Fruit fly (Drosophila melanogaster): ENCODE data around the gene Rcd4.

Gene Rcd4

DNA sequence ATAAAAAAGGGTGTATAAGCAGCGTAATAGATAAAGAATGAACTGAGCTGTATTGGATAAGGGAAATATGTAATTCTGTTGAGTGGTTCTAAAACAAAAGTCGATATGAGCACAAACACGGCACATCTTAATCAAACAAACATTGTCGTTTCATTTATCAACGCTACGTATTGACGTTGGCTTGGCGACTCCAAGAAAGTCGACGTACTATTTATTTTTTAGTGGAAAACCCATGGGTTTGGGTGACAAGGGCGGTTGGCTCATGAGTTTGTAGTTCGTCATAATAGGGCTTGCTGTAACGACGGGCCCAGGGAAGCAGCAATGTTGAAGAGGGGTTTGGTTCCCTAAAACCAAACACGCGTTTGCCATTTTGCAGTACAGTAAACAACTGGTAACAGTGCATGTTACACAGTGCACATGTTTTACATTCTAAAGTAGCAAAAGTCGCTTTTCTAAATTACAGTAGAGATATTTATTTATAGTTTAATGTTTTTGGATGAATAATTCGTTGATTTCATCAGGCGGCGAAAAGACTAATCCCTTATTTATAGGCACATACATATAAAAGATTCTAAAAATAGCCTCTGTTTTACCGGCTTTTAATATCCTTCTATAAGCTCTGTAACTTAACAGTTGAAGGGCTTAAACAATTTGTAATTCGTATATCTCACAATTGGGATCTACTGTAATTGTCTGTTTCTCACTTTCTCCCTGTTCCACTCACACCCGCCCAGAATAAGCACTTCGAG lies 21.3 kb upstream of the Rcd4 start (continued):
- TF ChIP-seq CG10565 (GFP tag; optimal IDR thresholded peaks at IDR 0.05): no peak
- TF ChIP-seq CG8478 (optimal IDR thresholded peaks at IDR 0.05): no peak
- TF ChIP-seq fd3F (GFP tag; optimal IDR thresholded peaks at IDR 0.05): no peak
- no peak for TF ChIP-seq CG31365 (tag; optimal IDR thresholded peaks at IDR 0.05)
- no peak for TF ChIP-seq emc (GFP tag; optimal IDR thresholded peaks at IDR 0.05)
- TF ChIP-seq nmo (GFP tag; optimal IDR thresholded peaks at IDR 0.05): peak; percentile 46
- TF ChIP-seq luna (GFP tag; optimal IDR thresholded peaks at IDR 0.05): no peak
- TF ChIP-seq CG12659 (GFP tag; optimal IDR thresholded peaks at IDR 0.05): peak; percentile 20
- TF ChIP-seq Sox100B (GFP tag; optimal IDR thresholded peaks at IDR 0.05): peak; percentile 10
- no peak for TF ChIP-seq cato (GFP tag; optimal IDR thresholded peaks at IDR 0.05; ENCODE audit: borderline replicate concordance)
- TF ChIP-seq CG7556 (GFP tag; optimal IDR thresholded peaks at IDR 0.05): peak; percentile 44
- TF ChIP-seq zen2 (GFP tag; IDR thresholded peaks at IDR 0.05; ENCODE audit: partially characterized antibody): no peak
- no peak for TF ChIP-seq CG13624 (GFP tag; optimal IDR thresholded peaks at IDR 0.05)
- TF ChIP-seq kah (GFP tag; optimal IDR thresholded peaks at IDR 0.05): no peak
- no peak for TF ChIP-seq lola (GFP tag; optimal IDR thresholded peaks at IDR 0.05)
- peak; percentile 10 for TF ChIP-seq CG17385 (GFP tag; optimal IDR thresholded peaks at IDR 0.05)
- peak; percentile 6 for TF ChIP-seq org-1 (GFP tag; optimal IDR thresholded peaks at IDR 0.05)
- TF ChIP-seq CG2129 (GFP tag; IDR thresholded peaks at IDR 0.05; ENCODE audit: partially characterized antibody): no peak
- no peak for TF ChIP-seq H15 (GFP tag; IDR thresholded peaks at IDR 0.05)
- no peak for TF ChIP-seq Myb (GFP tag; optimal IDR thresholded peaks at IDR 0.05)
- peak; percentile 62 for TF ChIP-seq fd64A (GFP tag; optimal IDR thresholded peaks at IDR 0.05)
- no peak for TF ChIP-seq Abd-B (GFP tag; optimal IDR thresholded peaks at IDR 0.05)
- TF ChIP-seq TFAM (GFP tag; optimal IDR thresholded peaks at IDR 0.05): no peak
- no peak for TF ChIP-seq Hr78 (GFP tag; optimal IDR thresholded peaks at IDR 0.05)
- no peak for TF ChIP-seq Oli (tag; optimal IDR thresholded peaks at IDR 0.05)
- no peak for TF ChIP-seq Hr3 (GFP tag; optimal IDR thresholded peaks at IDR 0.05)
- TF ChIP-seq sr (GFP tag; IDR thresholded peaks at IDR 0.05): no peak
- TF ChIP-seq CG7839 (tag; optimal IDR thresholded peaks at IDR 0.05): no peak
- TF ChIP-seq Lpt (GFP tag; optimal IDR thresholded peaks at IDR 0.05): no peak
- TF ChIP-seq CG14710 (tag; optimal IDR thresholded peaks at IDR 0.05): peak; percentile 7
- no peak for TF ChIP-seq CG6175 (GFP tag; IDR thresholded peaks at IDR 0.05)
- TF ChIP-seq Antp (GFP tag; optimal IDR thresholded peaks at IDR 0.05): no peak
- no peak for TF ChIP-seq scrt (GFP tag; optimal IDR thresholded peaks at IDR 0.05)
- no peak for TF ChIP-seq otp (GFP tag; IDR thresholded peaks at IDR 0.05)
- peak; percentile 28; the same call in 1 of the 2 replicates for TF ChIP-seq CG32532 (GFP tag; IDR thresholded peaks at IDR 0.05)
- TF ChIP-seq tx (GFP tag; optimal IDR thresholded peaks at IDR 0.05): no peak
- TF ChIP-seq row (GFP tag; IDR thresholded peaks at IDR 0.05): peak; percentile 41; the same call in 2 of the 3 replicates
- TF ChIP-seq C15 (GFP tag; IDR thresholded peaks at IDR 0.05): no peak
- peak; percentile 17 for TF ChIP-seq Ssrp (tag; optimal IDR thresholded peaks at IDR 0.05)
- no peak for TF ChIP-seq CG11504 (tag; optimal IDR thresholded peaks at IDR 0.05)
- TF ChIP-seq crp (GFP tag; optimal IDR thresholded peaks at IDR 0.05): no peak
- no peak for TF ChIP-seq tup (GFP tag; optimal IDR thresholded peaks at IDR 0.05)
- no peak for TF ChIP-seq fd102C (GFP tag; optimal IDR thresholded peaks at IDR 0.05)
- no peak for TF ChIP-seq CG15269 (tag; optimal IDR thresholded peaks at IDR 0.05)
- TF ChIP-seq Pdp1 (GFP tag; optimal IDR thresholded peaks at IDR 0.05): peak in 1 of 2 experiments; percentile 11
- TF ChIP-seq zen (tag; optimal IDR thresholded peaks at IDR 0.05): no peak
- no peak for TF ChIP-seq psq (GFP tag; optimal IDR thresholded peaks at IDR 0.05)
- TF ChIP-seq Ets65A (GFP tag): peak; percentile 9

Data from whole organism, embryonic.